Worm (Caenorhabditis elegans) whole organism, L1 larva: ENCODE data around the gene mcm-2.

ENCODE experiments used
- C34B4.2 ChIP-seq: sonication (generic microtip); optimal IDR thresholded peaks from 2 replicates; lab custom pipeline; 2017; ENCODE audit warnings: mild to moderate bottlenecking, missing genetic modification characterization, missing compliant biosample characterization
- aly-2 ChIP-seq: fragments of 150-350 bp; optimal IDR thresholded peaks from 2 replicates; lab custom pipeline; 2014; ENCODE audit warnings: missing biosample characterization, missing genetic modification characterization
- ceh-82 ChIP-seq, 3 experiments: fragments of 150-350 bp in 1 of 3; sonication (generic microtip) in 2 of 3; optimal IDR thresholded peaks; 2 replicates each; lab custom pipeline; 2014 to 2017; ENCODE audit warnings: missing biosample characterization in 3 of 3, missing genetic modification characterization in 3 of 3
- dpl-1 ChIP-seq, 3 experiments: fragments of 150-350 bp in 2 of 3; sonication (generic microtip) in 1 of 3; optimal IDR thresholded peaks; 2 replicates each; lab custom pipeline; 2014 to 2017; ENCODE audit warnings: missing biosample characterization in 3 of 3, missing genetic modification characterization in 3 of 3, missing genetic modification reagents in 3 of 3
- lin-15B ChIP-seq: fragments of 150-350 bp; sonication (generic microtip); optimal IDR thresholded peaks from 3 replicates; lab custom pipeline; 2014; ENCODE audit warnings: missing biosample characterization, missing genetic modification characterization
- nhr-76 ChIP-seq: sonication (generic microtip); optimal IDR thresholded peaks from 2 replicates; lab custom pipeline; 2017; ENCODE audit warnings: missing biosample characterization, missing genetic modification characterization

DNA sequence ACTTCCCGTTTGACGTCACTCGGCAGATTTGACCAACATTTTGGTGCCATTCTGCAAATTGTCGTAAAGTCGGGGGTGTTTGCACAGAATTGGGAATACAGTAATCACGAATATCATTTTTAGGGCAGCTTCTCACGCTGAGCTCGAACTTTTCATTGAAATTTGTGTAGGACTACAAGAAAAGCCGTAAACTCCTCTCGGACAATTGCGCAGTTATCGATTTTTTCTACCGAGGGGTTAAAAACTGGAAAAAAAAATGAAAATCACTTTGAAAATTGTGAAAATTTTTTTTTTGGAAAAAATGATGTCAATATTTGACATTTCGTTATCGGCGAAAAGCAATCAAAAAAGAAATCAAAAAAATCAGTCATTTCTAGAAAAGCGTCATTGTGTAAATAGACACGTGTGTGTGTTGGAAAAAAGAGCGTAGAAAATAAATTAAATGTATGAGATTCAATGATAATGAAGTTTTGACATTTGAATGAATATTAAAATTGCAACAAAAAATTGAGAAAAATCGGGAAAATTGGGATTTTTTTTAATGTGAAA, 21.3 kb upstream of the mcm-2 start, which contains the start of gene Y17G7B.8:
- TF ChIP-seq lin-15B (tag; lab: Kevin White, UChicago), result no peak
- no peak for TF ChIP-seq aly-2 (tag; lab: Kevin White, UChicago)
- no peak for TF ChIP-seq nhr-76
- no peak for TF ChIP-seq C34B4.2 (tag; lab: Kevin White, UChicago)
- TF ChIP-seq ceh-82 (tag; optimal IDR thresholded peaks at IDR 0.05; lab: Kevin White, UChicago), result no peak
- no peak for TF ChIP-seq dpl-1 (GFP tag; optimal IDR thresholded peaks at IDR 0.05; lab: Kevin White, UChicago)
